Worm (Caenorhabditis elegans) whole organism, young adult: ENCODE measurements around the gene ari-2.

Experiments
- F49E8.2 ChIP-seq: sonication (generic microtip); optimal IDR thresholded peaks from 3 replicates; lab custom pipeline; 2017; ENCODE audit warnings: missing genetic modification characterization, mild to moderate bottlenecking, missing compliant biosample characterization, antibody characterized with exemption, moderate library complexity; ENCODE audit not compliant: insufficient read depth
- Y95B8A.8 ChIP-seq: fragments of 200-800 bp; sonication (Bioruptor generic); IDR thresholded peaks from 2 replicates; pipeline ENCODE4 v1.3.6; 2022; ENCODE audit warnings: missing genetic modification reagents, missing genetic modification characterization, missing compliant biosample characterization
- atf-7 ChIP-seq: sonication (generic microtip); optimal IDR thresholded peaks from 2 replicates; lab custom pipeline; 2017; ENCODE audit warnings: mild to moderate bottlenecking, missing genetic modification characterization, missing compliant biosample characterization
- cebp-1 ChIP-seq, 2 experiments: fragments of 200-800 bp in 1 of 2; sonication (Bioruptor generic) in 1 of 2; sonication (generic microtip) in 1 of 2; IDR thresholded peaks in 1 of 2; optimal IDR thresholded peaks in 1 of 2; 2 replicates each; pipeline versions ENCODE4 v1.3.6 to Lab custom; 2017 to 2022; ENCODE audit warnings: missing compliant biosample characterization in 2 of 2, missing genetic modification characterization in 2 of 2, mild to moderate bottlenecking in 1 of 2, missing genetic modification reagents in 1 of 2, moderate library complexity in 1 of 2
- ceh-91 ChIP-seq: fragments of 200-800 bp; sonication (Bioruptor generic); IDR thresholded peaks from 2 replicates; pipeline ENCODE4 v1.3.6; 2022; ENCODE audit warnings: missing genetic modification reagents, missing genetic modification characterization, missing compliant biosample characterization
- madf-3 ChIP-seq: fragments of 200-800 bp; sonication (Bioruptor generic); IDR thresholded peaks from 2 replicates; pipeline ENCODE4 v1.3.6; 2022; ENCODE audit warnings: missing genetic modification reagents, missing genetic modification characterization, missing compliant biosample characterization
- snpc-4 ChIP-seq, 5 experiments: fragments of 150-350 bp in 1 of 5; sonication (generic microtip) in 4 of 5; optimal IDR thresholded peaks; 2 replicates each; lab custom pipeline; 2014 to 2018; ENCODE audit warnings: missing genetic modification characterization in 5 of 5, missing biosample characterization in 3 of 5, antibody characterized with exemption in 2 of 5, mild to moderate bottlenecking in 2 of 5, missing compliant biosample characterization in 2 of 5, missing genotype in 2 of 5, moderate library complexity in 2 of 5, missing genetic modification reagents in 1 of 5
- zfh-2 ChIP-seq: fragments of 200-800 bp; sonication (Bioruptor generic); conservative IDR thresholded peaks from 2 replicates; pipeline ENCODE4 v1.3.6; 2022; ENCODE audit warnings: missing genetic modification reagents, missing genetic modification characterization, missing compliant biosample characterization
- ztf-18 ChIP-seq: sonication (generic microtip); optimal IDR thresholded peaks from 2 replicates; lab custom pipeline; 2016; ENCODE audit warnings: missing genotype, mild to moderate bottlenecking, missing genetic modification characterization, missing compliant biosample characterization
- ztf-6 ChIP-seq: fragments of 200-800 bp; sonication (Bioruptor generic); IDR thresholded peaks from 2 replicates; pipeline ENCODE4 v1.3.6; 2022; ENCODE audit warnings: missing genetic modification reagents, missing genetic modification characterization, missing compliant biosample characterization

DNA sequence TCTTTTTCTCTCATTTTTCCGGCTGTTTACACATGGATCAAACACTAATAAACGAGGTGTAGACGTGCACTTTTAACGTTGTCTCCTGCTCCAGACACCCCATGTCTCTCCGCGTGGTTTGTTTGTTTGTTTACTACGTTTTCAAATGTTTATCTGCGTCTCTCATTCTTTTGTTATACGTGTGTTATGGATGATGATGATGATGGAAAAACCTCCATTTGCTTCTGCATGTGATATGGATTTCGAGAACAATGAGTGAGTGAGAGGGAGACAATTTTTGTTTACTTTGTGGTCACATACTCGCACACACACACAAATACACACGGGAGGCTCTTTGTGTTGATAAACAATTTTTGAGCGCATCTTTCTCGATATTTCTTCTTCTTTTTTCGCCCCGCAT is 53.5 kb downstream of the ari-2 start:
- TF ChIP-seq cebp-1 (GFP tag; IDR thresholded peaks at IDR 0.05; lab: Robert Waterston, UW) (no peak), cebp-1 (tag; optimal IDR thresholded peaks at IDR 0.05; lab: Kevin White, UChicago) (peak; percentile 62), F49E8.2 (tag; lab: Kevin White, UChicago) (no peak), ceh-91 (GFP tag; lab: Robert Waterston, UW) (no peak), madf-3 (no peak), snpc-4 (GFP tag; optimal IDR thresholded peaks at IDR 0.05; lab: Kevin White, UChicago) (no peak), snpc-4 (tag; optimal IDR thresholded peaks at IDR 0.05; lab: Kevin White, UChicago) (peak in 2 of 4 experiments; percentile 11 to 45), Y95B8A.8 (no peak), ztf-18 (tag; lab: Kevin White, UChicago) (no peak), atf-7 (tag; lab: Kevin White, UChicago) (no peak), ztf-6 (GFP tag; lab: Robert Waterston, UW) (no peak), zfh-2 (no peak)
